Fruit fly (Drosophila melanogaster) Kc167 (cell line): Measurements from ENCODE around the gene CG14185.

Experiments used
- Myc ChIP-seq: fragments of >200 bp; optimal IDR thresholded peaks from 2 replicates; lab custom pipeline; 2017; ENCODE audit warnings: missing external identifiers
- h ChIP-seq: fragments of >200 bp; optimal IDR thresholded peaks from 3 replicates; lab custom pipeline; 2018; ENCODE audit warnings: missing external identifiers
- insv ChIP-seq: fragments of >200 bp; optimal IDR thresholded peaks from 3 replicates; lab custom pipeline; 2018; ENCODE audit warnings: missing external identifiers
- psq ChIP-seq: fragments of >200 bp; optimal IDR thresholded peaks from 2 replicates; lab custom pipeline; 2017; ENCODE audit warnings: missing external identifiers
- ttk ChIP-seq: sonication (Bioruptor generic); optimal IDR thresholded peaks from 2 replicates; lab custom pipeline; 2017; ENCODE audit warnings: missing external identifiers

- TF ChIP-seq Myc (no peak), insv (no peak), h (no peak), ttk (lab: Kevin White, UChicago) (no peak), psq (no peak)
Measured at dm6 chr3L:20140589-20141207, 34.8 kb downstream of the CG14185 start, which contains the start of gene CG7328.
